Worm (Caenorhabditis elegans): ENCODE measurements around the gene ttb-1.

ttb-1 gene

ce11 chrV:156044-156869 is at the start of gene ttb-1 (continued):
- TF ChIP-seq dsc-1 (tag; optimal IDR thresholded peaks at IDR 0.05) (peak; percentile 64), aly-2 (tag; optimal IDR thresholded peaks at IDR 0.05) (peak; percentile 58), hpl-2 (GFP tag; optimal IDR thresholded peaks at IDR 0.05) (no peak), nhr-47 (tag; optimal IDR thresholded peaks at IDR 0.05) (peak; percentile 61), pqm-1 (tag; optimal IDR thresholded peaks at IDR 0.05) (no peak), rnt-1 (tag; optimal IDR thresholded peaks at IDR 0.05) (peak; percentile 54), jun-1 (tag; optimal IDR thresholded peaks at IDR 0.05) (no peak), hlh-17 (GFP tag; optimal IDR thresholded peaks at IDR 0.05; ENCODE audit: borderline replicate concordance) (no peak), dpl-1 (GFP tag; optimal IDR thresholded peaks at IDR 0.05) (peak; percentile 91 to 97 (median 96)), nhr-84 (tag; optimal IDR thresholded peaks at IDR 0.05) (no peak), fkh-4 (tag; optimal IDR thresholded peaks at IDR 0.05; ENCODE audit: borderline replicate concordance) (peak; percentile 27), blmp-1 (tag; optimal IDR thresholded peaks at IDR 0.05) (peak; percentile 37), fkh-8 (tag; optimal IDR thresholded peaks at IDR 0.05) (peak; percentile 28), nhr-20 (tag; optimal IDR thresholded peaks at IDR 0.05) (peak; percentile 57), C16A3.4 (tag; optimal IDR thresholded peaks at IDR 0.05) (peak; percentile 32), alr-1 (tag; optimal IDR thresholded peaks at IDR 0.05; ENCODE audit: borderline replicate concordance) (no peak), ces-1 (GFP tag; optimal IDR thresholded peaks at IDR 0.05) (no peak), nhr-11 (tag; optimal IDR thresholded peaks at IDR 0.05) (no peak), C34B4.2 (tag; optimal IDR thresholded peaks at IDR 0.05) (no peak), ztf-4 (tag; optimal IDR thresholded peaks at IDR 0.05) (no peak), lin-14 (GFP tag; optimal IDR thresholded peaks at IDR 0.05) (no peak), egl-13 (tag; optimal IDR thresholded peaks at IDR 0.05) (peak; percentile 8), swsn-7 (tag; optimal IDR thresholded peaks at IDR 0.05) (peak; percentile 44)

- no peak for TF ChIP-seq hpl-2 (GFP tag; optimal IDR thresholded peaks at IDR 0.05)
- TF ChIP-seq ztf-11 (tag; optimal IDR thresholded peaks at IDR 0.05) = no peak
- no peak for TF ChIP-seq blmp-1 (tag; optimal IDR thresholded peaks at IDR 0.05)
- no peak for TF ChIP-seq unc-30 (tag; optimal IDR thresholded peaks at IDR 0.05)
- no peak for TF ChIP-seq lin-15B (tag; optimal IDR thresholded peaks at IDR 0.05)
- TF ChIP-seq tbx-2 (tag; optimal IDR thresholded peaks at IDR 0.05) = no peak
- no peak for TF ChIP-seq C16A3.4 (tag; optimal IDR thresholded peaks at IDR 0.05)
- no peak for TF ChIP-seq unc-62 (GFP tag; optimal IDR thresholded peaks at IDR 0.05)
- TF ChIP-seq Y116A8C.19 (tag; optimal IDR thresholded peaks at IDR 0.05; ENCODE audit: borderline replicate concordance) = no peak
- TF ChIP-seq ztf-4 (tag; optimal IDR thresholded peaks at IDR 0.05) = no peak
- no peak for TF ChIP-seq nhr-85 (tag)
- no peak for TF ChIP-seq ceh-90 (tag; optimal IDR thresholded peaks at IDR 0.05)
- no peak for TF ChIP-seq lin-13 (GFP tag; optimal IDR thresholded peaks at IDR 0.05)
- TF ChIP-seq lin-35 (GFP tag; optimal IDR thresholded peaks at IDR 0.05) = no peak
- TF ChIP-seq ceh-82 (tag; optimal IDR thresholded peaks at IDR 0.05) = no peak
- no peak for TF ChIP-seq ama-1 (optimal IDR thresholded peaks at IDR 0.05)
- TF ChIP-seq snu-23 (GFP tag; optimal IDR thresholded peaks at IDR 0.05) = no peak
- no peak for TF ChIP-seq mef-2 (tag; optimal IDR thresholded peaks at IDR 0.05)
Observed at ce11 chrV:116243-116642, 40.4 kb upstream of the ttb-1 start.

- TF ChIP-seq ztf-4 (tag; optimal IDR thresholded peaks at IDR 0.05) (no peak), blmp-1 (tag; optimal IDR thresholded peaks at IDR 0.05) (no peak), ets-5 (GFP tag; IDR thresholded peaks at IDR 0.05) (no peak), efl-3 (GFP tag; optimal IDR thresholded peaks at IDR 0.05) (no peak), rnt-1 (tag; optimal IDR thresholded peaks at IDR 0.05) (peak; percentile 38), skn-1 (tag; optimal IDR thresholded peaks at IDR 0.05) (no peak)
Observed at ce11 chrV:117312-117711, 39.3 kb upstream of the ttb-1 start.

All from whole organism, L1 larva.